Fruit fly (Drosophila melanogaster) whole organism, embryonic: ENCODE results near the gene CG1273.

Source experiments
- Bteb2 ChIP-seq: fragments of 200-800 bp; sonication (Bioruptor generic); optimal IDR thresholded peaks from 2 replicates; lab custom pipeline; 2016; ENCODE audit warnings: missing biosample characterization, missing genetic modification characterization
- CG10267 ChIP-seq: fragments of 200-800 bp; sonication (Bioruptor generic); optimal IDR thresholded peaks from 2 replicates; lab custom pipeline; 2018; ENCODE audit warnings: missing biosample characterization, mild to moderate bottlenecking, missing genetic modification characterization, moderate library complexity
- CG10274 ChIP-seq: fragments of 200-800 bp; sonication (Bioruptor generic); optimal IDR thresholded peaks from 3 replicates; lab custom pipeline; 2017; ENCODE audit warnings: missing biosample characterization, mild to moderate bottlenecking, missing genetic modification characterization
- CG10366 ChIP-seq: fragments of 200-800 bp; sonication (Bioruptor generic); IDR thresholded peaks from 2 replicates; pipeline ENCODE4 v1.3.6; 2022; ENCODE audit warnings: missing biosample characterization, missing genetic modification characterization
- CG11695 ChIP-seq: fragments of 200-800 bp; sonication (Bioruptor generic); IDR thresholded peaks from 3 replicates; pipeline ENCODE4 v1.3.6; 2022; ENCODE audit warnings: missing biosample characterization, missing genetic modification characterization
- CG13775 ChIP-seq: fragments of 200-800 bp; sonication (Bioruptor generic); optimal IDR thresholded peaks from 3 replicates; lab custom pipeline; 2017; ENCODE audit warnings: missing biosample characterization, mild to moderate bottlenecking, missing genetic modification characterization
- CG14965 ChIP-seq: fragments of 200-800 bp; sonication (Bioruptor generic); optimal IDR thresholded peaks from 2 replicates; lab custom pipeline; 2016; ENCODE audit warnings: missing biosample characterization, missing genetic modification characterization, borderline replicate concordance
- CG1602 ChIP-seq: fragments of 200-800 bp; sonication (Bioruptor generic); optimal IDR thresholded peaks from 3 replicates; lab custom pipeline; 2016; ENCODE audit warnings: missing biosample characterization, missing genetic modification characterization
- CG17612 ChIP-seq: fragments of 200-800 bp; sonication (Bioruptor generic); IDR thresholded peaks from 2 replicates; pipeline ENCODE4 v1.3.6; 2022; ENCODE audit warnings: missing biosample characterization, missing genetic modification characterization
- CG31224 ChIP-seq: fragments of 200-800 bp; sonication (Bioruptor generic); IDR thresholded peaks from 2 replicates; pipeline ENCODE4 v1.3.6; 2022; ENCODE audit warnings: missing biosample characterization, missing genetic modification characterization
- CG32767 ChIP-seq: fragments of 200-800 bp; sonication (Bioruptor generic); IDR thresholded peaks from 2 replicates; pipeline ENCODE4 v1.3.6; 2022; ENCODE audit warnings: missing biosample characterization, missing genetic modification characterization
- CG34422 ChIP-seq: fragments of 200-800 bp; sonication (Bioruptor generic); IDR thresholded peaks from 3 replicates; pipeline ENCODE4 v1.3.6; 2022; ENCODE audit warnings: missing biosample characterization, missing genetic modification characterization
- CG42726 ChIP-seq: fragments of 200-800 bp; sonication (Bioruptor generic); IDR thresholded peaks from 2 replicates; pipeline ENCODE4 v1.3.6; 2022; ENCODE audit warnings: missing biosample characterization, missing genetic modification characterization; ENCODE audit not compliant: partially characterized antibody
- CG5245 ChIP-seq: fragments of 200-800 bp; sonication (Bioruptor generic); optimal IDR thresholded peaks from 3 replicates; lab custom pipeline; 2016; ENCODE audit warnings: missing biosample characterization, missing genetic modification characterization
- CG6765 ChIP-seq: fragments of 200-800 bp; sonication (Bioruptor generic); optimal IDR thresholded peaks from 3 replicates; lab custom pipeline; 2017; ENCODE audit warnings: missing biosample characterization, mild to moderate bottlenecking, missing genetic modification characterization
- CG8359 ChIP-seq: fragments of 200-800 bp; sonication (Bioruptor generic); optimal IDR thresholded peaks from 2 replicates; lab custom pipeline; 2017; ENCODE audit warnings: missing biosample characterization, mild to moderate bottlenecking, missing genetic modification characterization, borderline replicate concordance
- CoRest ChIP-seq: fragments of 200-800 bp; sonication (Bioruptor generic); optimal IDR thresholded peaks from 3 replicates; lab custom pipeline; 2018; ENCODE audit warnings: missing biosample characterization, mild to moderate bottlenecking, missing genetic modification characterization, moderate library complexity
- HLHmδ ChIP-seq: fragments of 200-800 bp; sonication (Bioruptor generic); optimal IDR thresholded peaks from 2 replicates; lab custom pipeline; 2018; ENCODE audit warnings: missing biosample characterization, mild to moderate bottlenecking, missing genetic modification characterization, moderate library complexity
- HmgZ ChIP-seq: fragments of 200-800 bp; sonication (Bioruptor generic); optimal IDR thresholded peaks from 2 replicates; lab custom pipeline; 2018; ENCODE audit warnings: missing biosample characterization, mild to moderate bottlenecking, missing genetic modification characterization
- MBD-R2 ChIP-seq: fragments of 200-800 bp; sonication (Bioruptor generic); IDR thresholded peaks from 2 replicates; pipeline ENCODE4 v1.3.6; 2022; ENCODE audit warnings: missing biosample characterization, missing genetic modification characterization
- MTF-1 ChIP-seq: fragments of 200-800 bp; sonication (Bioruptor generic); optimal IDR thresholded peaks from 2 replicates; lab custom pipeline; 2018; ENCODE audit warnings: missing biosample characterization, mild to moderate bottlenecking, missing genetic modification characterization, borderline replicate concordance
- NK7.1 ChIP-seq: fragments of 200-800 bp; sonication (Bioruptor generic); optimal IDR thresholded peaks from 3 replicates; lab custom pipeline; 2016; ENCODE audit warnings: missing biosample characterization, missing genetic modification characterization
- Oli ChIP-seq: fragments of 200-800 bp; sonication (Bioruptor generic); optimal IDR thresholded peaks from 2 replicates; lab custom pipeline; 2018; ENCODE audit warnings: missing biosample characterization, mild to moderate bottlenecking, missing genetic modification characterization, moderate library complexity
- Optix ChIP-seq: fragments of 200-800 bp; sonication (Bioruptor generic); IDR thresholded peaks from 3 replicates; pipeline ENCODE4 v1.3.6; 2022; ENCODE audit warnings: missing biosample characterization, missing genetic modification characterization
- Pdp1 ChIP-seq, 2 experiments: fragments of 200-800 bp; sonication (Bioruptor generic); optimal IDR thresholded peaks; 3 replicates each; lab custom pipeline; 2016; ENCODE audit warnings: missing biosample characterization in 2 of 2, missing genetic modification characterization in 2 of 2, mild to moderate bottlenecking in 1 of 2, moderate library complexity in 1 of 2
- Sin3A ChIP-seq: fragments of >200 bp; optimal IDR thresholded peaks from 2 replicates; lab custom pipeline; 2018
- Ssrp ChIP-seq: fragments of 200-800 bp; sonication (Bioruptor generic); optimal IDR thresholded peaks from 2 replicates; lab custom pipeline; 2018; ENCODE audit warnings: missing biosample characterization, mild to moderate bottlenecking, missing genetic modification characterization, moderate library complexity
- Taf1 ChIP-seq: fragments of 200-800 bp; sonication (Bioruptor generic); IDR thresholded peaks from 2 replicates; pipeline ENCODE4 v1.3.6; 2022; ENCODE audit warnings: missing biosample characterization, missing genetic modification characterization
- Xbp1 ChIP-seq: fragments of 200-800 bp; sonication (Bioruptor generic); optimal IDR thresholded peaks from 3 replicates; lab custom pipeline; 2016; ENCODE audit warnings: missing biosample characterization, mild to moderate bottlenecking, missing genetic modification characterization
- abd-A ChIP-seq: fragments of 200-800 bp; sonication (Bioruptor generic); optimal IDR thresholded peaks from 3 replicates; lab custom pipeline; 2019; ENCODE audit warnings: missing biosample characterization, mild to moderate bottlenecking, missing genetic modification characterization, moderate library complexity
- ac ChIP-seq: fragments of 200-800 bp; sonication (Bioruptor generic); optimal IDR thresholded peaks from 3 replicates; lab custom pipeline; 2017; ENCODE audit warnings: missing biosample characterization, mild to moderate bottlenecking, missing genetic modification characterization
- az2 ChIP-seq: fragments of 200-800 bp; sonication (Bioruptor generic); optimal IDR thresholded peaks from 3 replicates; lab custom pipeline; 2016; ENCODE audit warnings: missing biosample characterization, missing genetic modification characterization
- caup ChIP-seq: fragments of 200-800 bp; sonication (Bioruptor generic); optimal IDR thresholded peaks from 3 replicates; lab custom pipeline; 2017; ENCODE audit warnings: missing biosample characterization, mild to moderate bottlenecking, missing genetic modification characterization, moderate library complexity; ENCODE audit not compliant: severe bottlenecking
- da ChIP-seq: fragments of 200-800 bp; sonication (Bioruptor generic); optimal IDR thresholded peaks from 2 replicates; lab custom pipeline; 2016; ENCODE audit warnings: missing biosample characterization, missing genetic modification characterization
- dan ChIP-seq: fragments of 200-800 bp; sonication (Bioruptor generic); IDR thresholded peaks from 2 replicates; pipeline ENCODE4 v1.3.6; 2022; ENCODE audit warnings: missing biosample characterization, missing genetic modification characterization
- eve ChIP-seq, 2 experiments: fragments of >200 bp; optimal IDR thresholded peaks; 2 replicates each; lab custom pipeline; 2017; ENCODE audit warnings: missing biosample characterization in 2 of 2, missing genetic modification characterization in 2 of 2
- ind ChIP-seq: fragments of 200-800 bp; sonication (Bioruptor generic); optimal IDR thresholded peaks from 3 replicates; lab custom pipeline; 2016; ENCODE audit warnings: missing biosample characterization, missing genetic modification characterization
- klu ChIP-seq: fragments of 200-800 bp; sonication (Bioruptor generic); IDR thresholded peaks from 2 replicates; pipeline ENCODE4 v1.3.6; 2022; ENCODE audit warnings: missing biosample characterization, missing genetic modification characterization
- kni ChIP-seq: fragments of 200-800 bp; sonication (Bioruptor generic); optimal IDR thresholded peaks from 3 replicates; lab custom pipeline; 2017; ENCODE audit warnings: mild to moderate bottlenecking, missing biosample characterization, missing genetic modification reagents, missing genetic modification characterization
- lola ChIP-seq, 3 experiments: fragments of >200 bp in 2 of 3; fragments of 200-800 bp in 1 of 3; sonication (Bioruptor generic) in 1 of 3; optimal IDR thresholded peaks; 2 replicates each; lab custom pipeline; 2017 to 2019; ENCODE audit warnings: missing biosample characterization in 3 of 3, missing genetic modification characterization in 3 of 3, mild to moderate bottlenecking in 1 of 3, moderate library complexity in 1 of 3
- odd ChIP-seq: fragments of 200-800 bp; sonication (Bioruptor generic); optimal IDR thresholded peaks from 2 replicates; lab custom pipeline; 2017; ENCODE audit warnings: missing biosample characterization, mild to moderate bottlenecking, missing genetic modification characterization
- otp ChIP-seq: fragments of 200-800 bp; sonication (Bioruptor generic); IDR thresholded peaks from 3 replicates; pipeline ENCODE4, ENCODE4 v1.3.6; 2022; ENCODE audit warnings: missing biosample characterization, missing genetic modification characterization
- pb ChIP-seq: fragments of 200-800 bp; sonication (Bioruptor generic); optimal IDR thresholded peaks from 3 replicates; lab custom pipeline; 2016; ENCODE audit warnings: missing biosample characterization, missing genetic modification characterization
- salm ChIP-seq: fragments of 200-800 bp; sonication (Bioruptor generic); optimal IDR thresholded peaks from 2 replicates; lab custom pipeline; 2018; ENCODE audit warnings: missing biosample characterization, mild to moderate bottlenecking, missing genetic modification characterization
- slbo ChIP-seq: fragments of 200-800 bp; sonication (Bioruptor generic); IDR thresholded peaks from 2 replicates; pipeline ENCODE4 v1.3.6; 2022; ENCODE audit warnings: missing biosample characterization, missing genetic modification characterization
- ssp ChIP-seq: fragments of 200-800 bp; sonication (Bioruptor generic); IDR thresholded peaks from 2 replicates; pipeline ENCODE4 v1.3.6; 2022; ENCODE audit warnings: missing biosample characterization, missing genetic modification characterization
- tgo ChIP-seq: fragments of 200-800 bp; sonication (Bioruptor generic); IDR thresholded peaks from 3 replicates; pipeline ENCODE4 v1.3.6; 2022; ENCODE audit warnings: missing biosample characterization, missing genetic modification characterization
- toy ChIP-seq: fragments of 200-800 bp; sonication (Bioruptor generic); IDR thresholded peaks from 2 replicates; pipeline ENCODE4 v1.3.6; 2022; ENCODE audit warnings: missing biosample characterization, missing genetic modification characterization
- unpg ChIP-seq: fragments of 200-800 bp; sonication (Bioruptor generic); optimal IDR thresholded peaks from 3 replicates; lab custom pipeline; 2018; ENCODE audit warnings: missing biosample characterization, mild to moderate bottlenecking, missing genetic modification characterization, moderate library complexity
- vnd ChIP-seq: fragments of 200-800 bp; sonication (Bioruptor generic); IDR thresholded peaks from 3 replicates; pipeline ENCODE4 v1.3.6; 2022; ENCODE audit warnings: missing biosample characterization, missing genetic modification characterization; ENCODE audit not compliant: partially characterized antibody
- zen ChIP-seq: fragments of 200-800 bp; sonication (Bioruptor generic); optimal IDR thresholded peaks from 3 replicates; lab custom pipeline; 2018; ENCODE audit warnings: missing biosample characterization, mild to moderate bottlenecking, missing genetic modification characterization, moderate library complexity

CG1273 gene

dm6 chr3L:4286784-4287183, 23.3 kb downstream of the CG1273 start, which contains the start of gene TfIIEbeta (continued):
- peak; percentile 35 for TF ChIP-seq Xbp1 (GFP tag; lab: Kevin White, UChicago)
- TF ChIP-seq dan (GFP tag; lab: Robert Waterston, UW): no peak
- TF ChIP-seq klu: no peak
- TF ChIP-seq salm (tag; lab: Kevin White, UChicago): no peak
- no peak for TF ChIP-seq lola (GFP tag; optimal IDR thresholded peaks at IDR 0.05; lab: Kevin White, UChicago)
- TF ChIP-seq CG10366 (GFP tag; lab: Robert Waterston, UW): peak; percentile 28
- TF ChIP-seq ind (GFP tag; lab: Kevin White, UChicago): peak; percentile 23
- TF ChIP-seq slbo (GFP tag; lab: Robert Waterston, UW): peak; percentile 54
- no peak for TF ChIP-seq NK7.1 (GFP tag; lab: Kevin White, UChicago)
- TF ChIP-seq HmgZ (tag; lab: Kevin White, UChicago): peak; percentile 27
- no peak for TF ChIP-seq Pdp1 (GFP tag; optimal IDR thresholded peaks at IDR 0.05; lab: Kevin White, UChicago)
- TF ChIP-seq unpg (GFP tag; lab: Kevin White, UChicago): peak; percentile 38
- no peak for TF ChIP-seq eve (GFP tag; optimal IDR thresholded peaks at IDR 0.05; lab: Kevin White, UChicago)
- TF ChIP-seq CG8359 (GFP tag; lab: Kevin White, UChicago): no peak
- peak; percentile 92 for TF ChIP-seq MBD-R2 (GFP tag; lab: Robert Waterston, UW)
- peak; percentile 42 for TF ChIP-seq CoRest (tag; lab: Kevin White, UChicago)
- TF ChIP-seq zen: no peak
- TF ChIP-seq tgo (GFP tag; lab: Robert Waterston, UW): peak; percentile 28; the same call in 1 of the 3 replicates
- TF ChIP-seq Oli (tag; lab: Kevin White, UChicago): peak; percentile 25
- no peak for TF ChIP-seq kni (GFP tag; lab: Kevin White, UChicago)
- no peak for TF ChIP-seq otp
- no peak for TF ChIP-seq HLHmδ (GFP tag; lab: Kevin White, UChicago)
- TF ChIP-seq az2 (GFP tag; lab: Kevin White, UChicago): peak; percentile 28
- no peak for TF ChIP-seq CG31224 (GFP tag; lab: Robert Waterston, UW)
- no peak for TF ChIP-seq CG6765
- TF ChIP-seq Taf1: no peak
- TF ChIP-seq CG14965 (GFP tag; lab: Kevin White, UChicago): no peak
- no peak for TF ChIP-seq odd (GFP tag; lab: Kevin White, UChicago)
- TF ChIP-seq ac: no peak
- TF ChIP-seq da (GFP tag; lab: Kevin White, UChicago): no peak
- TF ChIP-seq toy (GFP tag; lab: Robert Waterston, UW): no peak
- TF ChIP-seq pb (GFP tag; lab: Kevin White, UChicago): no peak
- TF ChIP-seq Ssrp (tag; lab: Kevin White, UChicago): peak; percentile 27
- peak; percentile 8 for TF ChIP-seq CG13775 (GFP tag; lab: Kevin White, UChicago)
- TF ChIP-seq CG5245 (GFP tag; lab: Kevin White, UChicago): no peak
- TF ChIP-seq Optix: no peak
- no peak for TF ChIP-seq CG32767
- TF ChIP-seq abd-A (tag; lab: Kevin White, UChicago): no peak
- no peak for TF ChIP-seq MTF-1 (GFP tag; lab: Kevin White, UChicago)
- peak; percentile 56 for TF ChIP-seq CG10267 (tag; lab: Kevin White, UChicago)
- TF ChIP-seq CG10274 (GFP tag; lab: Kevin White, UChicago): no peak
- no peak for TF ChIP-seq Sin3A (lab: Kevin White, UChicago)
- TF ChIP-seq CG17612: no peak
- peak; percentile 9 for TF ChIP-seq CG1602 (GFP tag; lab: Kevin White, UChicago)
- no peak for TF ChIP-seq CG11695 (GFP tag; lab: Robert Waterston, UW)
- no peak for TF ChIP-seq ssp
- TF ChIP-seq CG42726 (GFP tag; lab: Robert Waterston, UW): peak; percentile 6; the same call in 1 of the 2 replicates
- TF ChIP-seq CG34422 (GFP tag; lab: Robert Waterston, UW): no peak; the same call in 2 of the 3 replicates
- TF ChIP-seq vnd (GFP tag; lab: Robert Waterston, UW): no peak
- TF ChIP-seq Bteb2: no peak
- peak; percentile 2 for TF ChIP-seq caup (GFP tag; lab: Kevin White, UChicago)
